Fruit fly (Drosophila melanogaster): ENCODE data around the gene ssp.

Gene ssp

dm6 chr3L:12099329-12100031 lies 18.6 kb upstream of the ssp start (continued):
- TF ChIP-seq CG6276 (GFP tag; optimal IDR thresholded peaks at IDR 0.05): no peak
- peak; percentile 7 for TF ChIP-seq Sox102F (GFP tag; optimal IDR thresholded peaks at IDR 0.05)
- TF ChIP-seq Smox (GFP tag; optimal IDR thresholded peaks at IDR 0.05): peak; percentile 21
- TF ChIP-seq CG3032 (tag; optimal IDR thresholded peaks at IDR 0.05): peak; percentile 74
- TF ChIP-seq CG6792 (GFP tag; optimal IDR thresholded peaks at IDR 0.05): peak; percentile 5
- no peak for TF ChIP-seq Hr39 (GFP tag; optimal IDR thresholded peaks at IDR 0.05)
- TF ChIP-seq dac (GFP tag; optimal IDR thresholded peaks at IDR 0.05): no peak
- TF ChIP-seq CG11294 (GFP tag; IDR thresholded peaks at IDR 0.05): no peak
- TF ChIP-seq CG32006 (GFP tag; optimal IDR thresholded peaks at IDR 0.05): no peak
- TF ChIP-seq CG7368 (GFP tag; optimal IDR thresholded peaks at IDR 0.05): no peak
- TF ChIP-seq CG16779 (tag; optimal IDR thresholded peaks at IDR 0.05): no peak
- no peak for TF ChIP-seq CG15336 (GFP tag; IDR thresholded peaks at IDR 0.05)
- TF ChIP-seq Ets21C (GFP tag; optimal IDR thresholded peaks at IDR 0.05): no peak
- peak; percentile 47 for TF ChIP-seq CG8632 (GFP tag; optimal IDR thresholded peaks at IDR 0.05)
- TF ChIP-seq CG6163 (GFP tag; IDR thresholded peaks at IDR 0.05): no peak
- TF ChIP-seq CG10669 (GFP tag; optimal IDR thresholded peaks at IDR 0.05): peak; percentile 43
- TF ChIP-seq fd59A (GFP tag; optimal IDR thresholded peaks at IDR 0.05): peak; percentile 7
- peak; percentile 88 for TF ChIP-seq Eip78C (GFP tag)
- TF ChIP-seq acj6 (GFP tag; optimal IDR thresholded peaks at IDR 0.05): peak; percentile 22
- peak; percentile 55 for TF ChIP-seq CG10631 (GFP tag; optimal IDR thresholded peaks at IDR 0.05)
- no peak for TF ChIP-seq salr (GFP tag; optimal IDR thresholded peaks at IDR 0.05)
- no peak for TF ChIP-seq Eip93F (GFP tag; optimal IDR thresholded peaks at IDR 0.05)
- no peak for TF ChIP-seq Lpt (GFP tag; optimal IDR thresholded peaks at IDR 0.05)
- no peak for TF ChIP-seq eg (GFP tag; IDR thresholded peaks at IDR 0.05)
- peak; percentile 13 for TF ChIP-seq achi (GFP tag; optimal IDR thresholded peaks at IDR 0.05)

DNA sequence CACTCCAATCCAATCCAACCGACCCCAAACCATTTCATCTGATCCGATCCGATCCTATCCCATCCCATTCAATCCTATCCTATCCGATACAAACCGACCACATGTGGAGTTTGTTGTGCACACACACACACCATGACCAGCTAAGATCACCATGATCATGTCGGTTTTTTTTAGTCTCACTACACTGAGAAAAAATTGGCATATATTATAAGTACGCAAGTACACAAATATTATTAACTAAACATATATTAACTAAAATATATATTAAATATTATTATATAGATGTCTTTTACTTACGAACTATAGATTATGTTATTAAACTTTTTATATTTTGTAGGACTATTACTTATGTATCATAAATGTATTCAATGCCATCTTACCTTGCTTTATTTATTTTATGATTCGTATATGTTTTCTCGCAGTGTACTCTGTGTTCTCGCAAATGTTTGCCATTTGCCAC lies 16.1 kb upstream of the ssp start:
- TF ChIP-seq CG8119 (GFP tag; IDR thresholded peaks at IDR 0.05): peak; percentile 82
- TF ChIP-seq Hr39 (GFP tag; optimal IDR thresholded peaks at IDR 0.05): no peak
- TF ChIP-seq CG31627 (GFP tag; optimal IDR thresholded peaks at IDR 0.05): no peak
- TF ChIP-seq pdm3 (GFP tag; optimal IDR thresholded peaks at IDR 0.05): peak; percentile 17
- TF ChIP-seq CG8632 (GFP tag; optimal IDR thresholded peaks at IDR 0.05): peak; percentile 67
- peak; percentile 83 for TF ChIP-seq Eip78C (GFP tag)
- peak; percentile 55 for TF ChIP-seq CG10669 (GFP tag; optimal IDR thresholded peaks at IDR 0.05)
- TF ChIP-seq Smox (GFP tag; optimal IDR thresholded peaks at IDR 0.05): peak; percentile 10
- TF ChIP-seq CG3919 (GFP tag; optimal IDR thresholded peaks at IDR 0.05): peak; percentile 55
- no peak for TF ChIP-seq CG8319 (GFP tag; optimal IDR thresholded peaks at IDR 0.05)
- peak; percentile 14 for TF ChIP-seq topi (GFP tag; optimal IDR thresholded peaks at IDR 0.05)
- TF ChIP-seq dac (GFP tag; optimal IDR thresholded peaks at IDR 0.05): peak; percentile 20
- peak; percentile 61 for TF ChIP-seq net (GFP tag; optimal IDR thresholded peaks at IDR 0.05)
- TF ChIP-seq Hr38 (GFP tag; optimal IDR thresholded peaks at IDR 0.05): no peak
- peak; percentile 50 to 52 for TF ChIP-seq ss (GFP tag; optimal IDR thresholded peaks at IDR 0.05)
- TF ChIP-seq vri (GFP tag; optimal IDR thresholded peaks at IDR 0.05): no peak
- TF ChIP-seq eg (GFP tag; IDR thresholded peaks at IDR 0.05): peak; percentile 44; the same call in 1 of the 3 replicates
- TF ChIP-seq Lpt (GFP tag; optimal IDR thresholded peaks at IDR 0.05): peak; percentile 55
- TF ChIP-seq CG16779 (tag; optimal IDR thresholded peaks at IDR 0.05): no peak
- TF ChIP-seq Sox14 (GFP tag; optimal IDR thresholded peaks at IDR 0.05): no peak
- peak; percentile 2 for TF ChIP-seq CG7368 (GFP tag; optimal IDR thresholded peaks at IDR 0.05)
- TF ChIP-seq fd85E (GFP tag; optimal IDR thresholded peaks at IDR 0.05): no peak
- TF ChIP-seq Hr4 (GFP tag; optimal IDR thresholded peaks at IDR 0.05): peak; percentile 16
- no peak for TF ChIP-seq Sox102F (GFP tag; optimal IDR thresholded peaks at IDR 0.05)
- peak; percentile 5 for TF ChIP-seq Eip75B (GFP tag; optimal IDR thresholded peaks at IDR 0.05)
- TF ChIP-seq CG6808 (GFP tag; optimal IDR thresholded peaks at IDR 0.05): peak; percentile 60
- TF ChIP-seq achi (GFP tag; optimal IDR thresholded peaks at IDR 0.05): peak; percentile 73
- peak; percentile 15 for TF ChIP-seq Met (GFP tag; optimal IDR thresholded peaks at IDR 0.05)
- no peak for TF ChIP-seq Blimp-1 (GFP tag; optimal IDR thresholded peaks at IDR 0.05)
- no peak for TF ChIP-seq Ets21C (GFP tag; optimal IDR thresholded peaks at IDR 0.05)
- peak; percentile 68 for TF ChIP-seq CG10631 (GFP tag; optimal IDR thresholded peaks at IDR 0.05)
- TF ChIP-seq dsx (GFP tag; optimal IDR thresholded peaks at IDR 0.05; ENCODE audit: poor library complexity, severe bottlenecking): peak; percentile 81
- peak; percentile 47 for TF ChIP-seq fd59A (GFP tag; optimal IDR thresholded peaks at IDR 0.05)
- TF ChIP-seq spab (GFP tag; optimal IDR thresholded peaks at IDR 0.05): peak; percentile 59
- peak; percentile 45 for TF ChIP-seq Gug (GFP tag; IDR thresholded peaks at IDR 0.05)
- TF ChIP-seq CG15336 (GFP tag; IDR thresholded peaks at IDR 0.05): peak; percentile 82
- peak; percentile 40 for TF ChIP-seq esn (GFP tag; optimal IDR thresholded peaks at IDR 0.05)
- TF ChIP-seq CG11902 (GFP tag; optimal IDR thresholded peaks at IDR 0.05): no peak
